Fruit fly (Drosophila melanogaster) whole organism, wandering third instar larva: ENCODE results near the gene Or33c.

Source experiments
- Abd-B ChIP-seq: fragments of >200 bp; optimal IDR thresholded peaks from 2 replicates; lab custom pipeline; 2017; ENCODE audit warnings: missing biosample characterization, missing genetic modification characterization
- CG32264 ChIP-seq: fragments of 200-800 bp; sonication (Bioruptor generic); optimal IDR thresholded peaks from 2 replicates; lab custom pipeline; 2016; ENCODE audit warnings: missing biosample characterization, missing genetic modification characterization
- CG9705 ChIP-seq: fragments of 200-800 bp; sonication (Bioruptor generic); optimal IDR thresholded peaks from 2 replicates; lab custom pipeline; 2018; ENCODE audit warnings: missing biosample characterization, mild to moderate bottlenecking, missing genetic modification characterization
- CrebA ChIP-seq: fragments of 200-800 bp; sonication (Bioruptor generic); optimal IDR thresholded peaks from 2 replicates; lab custom pipeline; 2016; ENCODE audit warnings: missing biosample characterization, mild to moderate bottlenecking, missing genetic modification characterization, borderline replicate concordance
- Dfd ChIP-seq: fragments of >200 bp; optimal IDR thresholded peaks from 2 replicates; lab custom pipeline; 2017; ENCODE audit warnings: missing biosample characterization, missing genetic modification characterization
- Dif ChIP-seq: fragments of 200-275, 200-300 bp; sonication (Bioruptor generic); optimal IDR thresholded peaks from 2 replicates; lab custom pipeline; 2018; ENCODE audit warnings: missing biosample characterization, missing genetic modification characterization; ENCODE audit not compliant: partially characterized antibody
- GATAd ChIP-seq: sonication (Bioruptor generic); optimal IDR thresholded peaks from 2 replicates; lab custom pipeline; 2016; ENCODE audit warnings: missing biosample characterization, missing genetic modification characterization
- HLH106 ChIP-seq: fragments of 200-800 bp; optimal IDR thresholded peaks from 3 replicates; lab custom pipeline; 2019; ENCODE audit warnings: missing biosample characterization, mild to moderate bottlenecking, missing genetic modification characterization, moderate library complexity
- Hnf4 ChIP-seq: fragments of 200-800 bp; sonication (Bioruptor generic); optimal IDR thresholded peaks from 2 replicates; lab custom pipeline; 2016; ENCODE audit warnings: missing biosample characterization, mild to moderate bottlenecking, missing genetic modification characterization
- Hr78 ChIP-seq: fragments of >200 bp; optimal IDR thresholded peaks from 2 replicates; lab custom pipeline; 2017; ENCODE audit warnings: missing biosample characterization, missing genetic modification characterization
- Hr83 ChIP-seq: fragments of 200-300 bp; sonication (Bioruptor generic); optimal IDR thresholded peaks from 2 replicates; lab custom pipeline; 2016; ENCODE audit warnings: missing biosample characterization, mild to moderate bottlenecking, missing genetic modification characterization, moderate library complexity; ENCODE audit not compliant: poor library complexity, severe bottlenecking
- Jra ChIP-seq: sonication (Bioruptor generic); optimal IDR thresholded peaks from 2 replicates; lab custom pipeline; 2016; ENCODE audit warnings: missing biosample characterization, missing genetic modification characterization
- Mio ChIP-seq: sonication (Bioruptor generic); optimal IDR thresholded peaks from 2 replicates; lab custom pipeline; 2016; ENCODE audit warnings: missing biosample characterization, missing genetic modification characterization
- Myc ChIP-seq: fragments of >200 bp; optimal IDR thresholded peaks from 2 replicates; lab custom pipeline; 2017
- N ChIP-seq: fragments of >200 bp; optimal IDR thresholded peaks from 2 replicates; lab custom pipeline; 2018; ENCODE audit warnings: missing biosample characterization, missing external identifiers, missing genetic modification characterization
- OdsH ChIP-seq: fragments of 200-800 bp; sonication (Bioruptor generic); optimal IDR thresholded peaks from 2 replicates; lab custom pipeline; 2016; ENCODE audit warnings: missing biosample characterization, mild to moderate bottlenecking, missing genetic modification characterization
- Rel ChIP-seq, 2 experiments: fragments of 200-800 bp; sonication (Bioruptor generic) in 1 of 2; optimal IDR thresholded peaks; 2 replicates in 1 of 2; 3 replicates in 1 of 2; lab custom pipeline; 2016 to 2019; ENCODE audit warnings: mild to moderate bottlenecking in 2 of 2, missing biosample characterization in 2 of 2, missing genetic modification characterization in 2 of 2, moderate library complexity in 1 of 2
- Sp1 ChIP-seq: fragments of 200-800 bp; sonication (Bioruptor generic); optimal IDR thresholded peaks from 3 replicates; lab custom pipeline; 2019; ENCODE audit warnings: missing biosample characterization, mild to moderate bottlenecking, missing genetic modification characterization, moderate library complexity
- Vsx2 ChIP-seq: fragments of 200-300, 225-300 bp; sonication (Bioruptor generic); optimal IDR thresholded peaks from 2 replicates; lab custom pipeline; 2018; ENCODE audit warnings: missing biosample characterization, missing genetic modification characterization; ENCODE audit not compliant: partially characterized antibody
- br ChIP-seq: fragments of 200-800 bp; sonication (Bioruptor generic); optimal IDR thresholded peaks from 2 replicates; lab custom pipeline; 2016; ENCODE audit warnings: missing biosample characterization, missing genetic modification characterization
- brk ChIP-seq: fragments of 200-800 bp; sonication (Bioruptor generic); optimal IDR thresholded peaks from 2 replicates; lab custom pipeline; 2016; ENCODE audit warnings: missing biosample characterization, mild to moderate bottlenecking, missing genetic modification characterization
- dl ChIP-seq, 2 experiments: fragments of 175-275, 200-275 bp in 1 of 2; fragments of 200-275 bp in 1 of 2; sonication (Bioruptor generic); optimal IDR thresholded peaks; lab custom pipeline; 2018; ENCODE audit warnings: mild to moderate bottlenecking in 2 of 2, missing biosample characterization in 2 of 2, missing genetic modification characterization in 2 of 2, moderate library complexity in 2 of 2; ENCODE audit not compliant: partially characterized antibody in 2 of 2, insufficient read depth in 1 of 2
- dmrt93B ChIP-seq: fragments of 200-800 bp; sonication (Bioruptor generic); optimal IDR thresholded peaks from 2 replicates; lab custom pipeline; 2018; ENCODE audit warnings: missing biosample characterization, mild to moderate bottlenecking, missing genetic modification characterization
- dsf ChIP-seq: sonication (Bioruptor generic); optimal IDR thresholded peaks from 2 replicates; lab custom pipeline; 2016; ENCODE audit warnings: missing biosample characterization, missing genetic modification characterization, borderline replicate concordance
- ey ChIP-seq: fragments of 200-800 bp; sonication (Bioruptor generic); optimal IDR thresholded peaks from 2 replicates; lab custom pipeline; 2016; ENCODE audit warnings: missing biosample characterization, missing genetic modification characterization
- foxo ChIP-seq, 2 experiments: fragments of 200-800 bp; sonication (Bioruptor generic); optimal IDR thresholded peaks; 2 replicates in 1 of 2; 3 replicates in 1 of 2; lab custom pipeline; 2016 to 2017; ENCODE audit warnings: missing biosample characterization in 2 of 2, missing genetic modification characterization in 2 of 2
- fru ChIP-seq: fragments of 200-800 bp; sonication (Bioruptor generic); optimal IDR thresholded peaks from 3 replicates; lab custom pipeline; 2016; ENCODE audit warnings: missing biosample characterization, mild to moderate bottlenecking, missing genetic modification characterization
- h ChIP-seq: fragments of 200-800 bp; sonication (Bioruptor generic); optimal IDR thresholded peaks from 3 replicates; lab custom pipeline; 2016; ENCODE audit warnings: missing biosample characterization, mild to moderate bottlenecking, missing genetic modification characterization
- jim ChIP-seq: fragments of 175-275, 200-325 bp; sonication (Bioruptor generic); optimal IDR thresholded peaks from 2 replicates; lab custom pipeline; 2016; ENCODE audit warnings: missing biosample characterization, mild to moderate bottlenecking, missing genetic modification characterization
- lola ChIP-seq: fragments of >200 bp; optimal IDR thresholded peaks from 2 replicates; lab custom pipeline; 2017; ENCODE audit warnings: missing biosample characterization, missing genetic modification characterization
- pan ChIP-seq: fragments of >200 bp; optimal IDR thresholded peaks from 2 replicates; lab custom pipeline; 2017
- psq ChIP-seq: fragments of 200-800 bp; sonication (Bioruptor generic); optimal IDR thresholded peaks from 3 replicates; lab custom pipeline; 2017; ENCODE audit warnings: missing biosample characterization, mild to moderate bottlenecking, missing genetic modification characterization, moderate library complexity
- rgr ChIP-seq: fragments of 200-800 bp; sonication (Bioruptor generic); optimal IDR thresholded peaks from 3 replicates; lab custom pipeline; 2016; ENCODE audit warnings: missing biosample characterization, mild to moderate bottlenecking, missing genetic modification characterization
- sage ChIP-seq: fragments of 200-800 bp; sonication (Bioruptor generic); optimal IDR thresholded peaks from 2 replicates; lab custom pipeline; 2016; ENCODE audit warnings: missing biosample characterization, mild to moderate bottlenecking, missing genetic modification characterization
- sv ChIP-seq: fragments of 200-800 bp; sonication (Bioruptor generic); optimal IDR thresholded peaks from 3 replicates; lab custom pipeline; 2016; ENCODE audit warnings: missing biosample characterization, missing genetic modification characterization
- tai ChIP-seq: sonication (Bioruptor generic); optimal IDR thresholded peaks from 2 replicates; lab custom pipeline; 2016; ENCODE audit warnings: missing biosample characterization, missing genetic modification characterization
- usp ChIP-seq: fragments of >200 bp; optimal IDR thresholded peaks from 2 replicates; lab custom pipeline; 2017; ENCODE audit warnings: missing biosample characterization, missing genetic modification characterization
- woc ChIP-seq: sonication (Bioruptor generic); optimal IDR thresholded peaks from 2 replicates; lab custom pipeline; 2016; ENCODE audit warnings: missing biosample characterization, mild to moderate bottlenecking, missing genetic modification characterization

Gene Or33c

dm6 chr2L:11969424-11969823, 31.7 kb downstream of the Or33c start:
- TF ChIP-seq Rel (GFP tag; optimal IDR thresholded peaks at IDR 0.05; lab: Kevin White, UChicago), result no peak
- peak; percentile 73 for TF ChIP-seq Rel (tag; optimal IDR thresholded peaks at IDR 0.05; lab: Kevin White, UChicago)
- no peak for TF ChIP-seq tai (GFP tag; lab: Kevin White, UChicago)

- TF ChIP-seq sv (no peak), fru (GFP tag; lab: Kevin White, UChicago) (no peak), dl (GFP tag; optimal IDR thresholded peaks at IDR 0.05; lab: Kevin White, UChicago; ENCODE audit: insufficient read depth in 1 of 2, partially characterized antibody in 2 of 2) (no peak), psq (GFP tag; lab: Kevin White, UChicago) (no peak), Hr83 (GFP tag; lab: Kevin White, UChicago) (no peak), sage (GFP tag; lab: Kevin White, UChicago) (no peak), HLH106 (tag; lab: Kevin White, UChicago) (no peak), rgr (GFP tag; lab: Kevin White, UChicago) (no peak), pan (lab: Kevin White, UChicago) (no peak), Dfd (no peak), tai (GFP tag; lab: Kevin White, UChicago) (no peak), Abd-B (GFP tag; lab: Kevin White, UChicago) (no peak), woc (GFP tag; lab: Kevin White, UChicago) (no peak), br (GFP tag; lab: Kevin White, UChicago) (no peak), OdsH (GFP tag; lab: Kevin White, UChicago) (no peak), Jra (GFP tag; lab: Kevin White, UChicago) (no peak), h (GFP tag; lab: Kevin White, UChicago) (no peak)
Observed at dm6 chr2L:11970343-11970742, 32.6 kb downstream of the Or33c start.

dm6 chr2L:11970853-11971397, 33.2 kb downstream of the Or33c start:
- TF ChIP-seq sv (no peak), Mio (GFP tag; lab: Kevin White, UChicago) (no peak), foxo (GFP tag; optimal IDR thresholded peaks at IDR 0.05; lab: Kevin White, UChicago) (peak in 1 of 2 experiments; percentile 34), dsf (no peak), br (GFP tag; lab: Kevin White, UChicago) (peak; percentile 44), fru (GFP tag; lab: Kevin White, UChicago) (peak; percentile 51), dl (GFP tag; optimal IDR thresholded peaks at IDR 0.05; lab: Kevin White, UChicago; ENCODE audit: insufficient read depth in 1 of 2, partially characterized antibody in 2 of 2) (peak; percentile 56 to 82), sage (GFP tag; lab: Kevin White, UChicago) (no peak), GATAd (GFP tag; lab: Kevin White, UChicago) (no peak), Dif (peak; percentile 84), Vsx2 (GFP tag; lab: Kevin White, UChicago) (peak; percentile 81), jim (GFP tag; lab: Kevin White, UChicago) (peak; percentile 59), rgr (GFP tag; lab: Kevin White, UChicago) (peak; percentile 50), Hnf4 (GFP tag; lab: Kevin White, UChicago) (no peak), Sp1 (peak; percentile 46), woc (GFP tag; lab: Kevin White, UChicago) (no peak), Abd-B (GFP tag; lab: Kevin White, UChicago) (no peak), Hr78 (no peak), N (GFP tag; lab: Kevin White, UChicago) (no peak), tai (GFP tag; lab: Kevin White, UChicago) (no peak), Dfd (no peak), psq (GFP tag; lab: Kevin White, UChicago) (peak; percentile 7), pan (lab: Kevin White, UChicago) (no peak), OdsH (GFP tag; lab: Kevin White, UChicago) (peak; percentile 20), ey (no peak), brk (no peak), Myc (lab: Kevin White, UChicago) (no peak), h (GFP tag; lab: Kevin White, UChicago) (peak; percentile 75), Jra (GFP tag; lab: Kevin White, UChicago) (peak; percentile 46), HLH106 (tag; lab: Kevin White, UChicago) (peak; percentile 24), CG9705 (GFP tag; lab: Kevin White, UChicago) (no peak), CrebA (GFP tag; lab: Kevin White, UChicago) (no peak), Hr83 (GFP tag; lab: Kevin White, UChicago) (peak; percentile 83), lola (GFP tag; lab: Kevin White, UChicago) (no peak), CG32264 (GFP tag; lab: Kevin White, UChicago) (peak; percentile 24), usp (no peak), dmrt93B (no peak), Rel (GFP tag; optimal IDR thresholded peaks at IDR 0.05; lab: Kevin White, UChicago) (no peak), Rel (tag; optimal IDR thresholded peaks at IDR 0.05; lab: Kevin White, UChicago) (peak; percentile 69)
